Worm (Caenorhabditis elegans): ENCODE data around the gene clec-164.

- TF ChIP-seq mdl-1 (tag; optimal IDR thresholded peaks at IDR 0.05) = no peak
- TF ChIP-seq lin-39 (tag; optimal IDR thresholded peaks at IDR 0.05) = no peak
- TF ChIP-seq nhr-23 (tag; optimal IDR thresholded peaks at IDR 0.05) = no peak
- no peak for TF ChIP-seq nhr-77 (tag; optimal IDR thresholded peaks at IDR 0.05)
- no peak for TF ChIP-seq R02D3.7 (tag; optimal IDR thresholded peaks at IDR 0.05)
- TF ChIP-seq snpc-4 (tag; optimal IDR thresholded peaks at IDR 0.05) = no peak
- no peak for TF ChIP-seq ztf-11 (tag; optimal IDR thresholded peaks at IDR 0.05)
- TF ChIP-seq ZK546.5 (tag; optimal IDR thresholded peaks at IDR 0.05) = no peak
- TF ChIP-seq eor-1 (tag; optimal IDR thresholded peaks at IDR 0.05) = no peak
- TF ChIP-seq unc-62 (GFP tag; optimal IDR thresholded peaks at IDR 0.05) = no peak
- no peak for TF ChIP-seq zag-1 (tag; optimal IDR thresholded peaks at IDR 0.05)
Measured at ce11 chrIV:716323-716722, at the start of gene clec-164.
